Worm (Caenorhabditis elegans) whole organism, early embryonic: ENCODE measurements around the gene srd-42.

ENCODE experiments used
- ama-1 ChIP-seq: fragments of 150-350 bp; optimal IDR thresholded peaks from 2 replicates; lab custom pipeline; 2014
- ceh-36 ChIP-seq: sonication (generic microtip); optimal IDR thresholded peaks from 2 replicates; lab custom pipeline; 2016; ENCODE audit warnings: missing genetic modification characterization, inconsistent platforms, missing compliant biosample characterization
- ets-7 ChIP-seq: sonication (generic microtip); optimal IDR thresholded peaks from 2 replicates; lab custom pipeline; 2016; ENCODE audit warnings: missing genotype, missing genetic modification characterization, missing compliant biosample characterization
- flt-1 ChIP-seq: fragments of 200-800 bp; sonication (Bioruptor generic); IDR thresholded peaks from 2 replicates; pipeline ENCODE4 v1.3.6; 2022; ENCODE audit warnings: missing genetic modification characterization, missing compliant biosample characterization
- hnd-1 ChIP-seq: sonication (generic microtip); optimal IDR thresholded peaks from 2 replicates; lab custom pipeline; 2016; ENCODE audit warnings: missing genetic modification characterization, missing compliant biosample characterization
- pes-1 ChIP-seq: fragments of 200-800 bp; sonication (Bioruptor generic); IDR thresholded peaks from 2 replicates; pipeline ENCODE4 v1.3.6; 2022; ENCODE audit warnings: missing genetic modification reagents, missing genetic modification characterization, missing compliant biosample characterization
- scrt-1 ChIP-seq: fragments of 200-800 bp; sonication (Bioruptor generic); IDR thresholded peaks from 2 replicates; pipeline ENCODE4 v1.3.6; 2022; ENCODE audit warnings: missing genetic modification characterization, missing compliant biosample characterization

DNA sequence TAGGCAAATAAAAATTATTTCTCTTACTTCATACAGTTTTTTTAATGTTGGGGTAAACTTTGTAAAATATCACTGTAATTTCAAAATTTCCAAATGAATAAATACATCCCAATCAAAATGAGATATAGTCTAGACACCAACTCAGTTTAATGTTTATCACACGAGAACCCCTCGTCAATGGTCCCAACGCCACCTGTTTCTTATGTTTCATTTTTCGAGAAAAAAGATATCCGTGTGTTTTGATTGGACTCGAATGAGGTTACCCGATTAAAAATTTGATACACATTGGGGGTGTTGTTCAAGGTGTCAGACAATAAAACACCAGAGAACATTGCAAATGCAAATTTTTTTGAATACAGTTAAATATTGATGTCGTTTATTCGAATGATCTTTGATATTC is 14.3 kb upstream of the srd-42 start:
- TF ChIP-seq scrt-1 (no peak), hnd-1 (tag; lab: Kevin White, UChicago) (no peak), ama-1 (lab: Kevin White, UChicago) (no peak), pes-1 (GFP tag; lab: Robert Waterston, UW) (no peak), flt-1 (GFP tag; lab: Robert Waterston, UW) (no peak), ceh-36 (tag; lab: Kevin White, UChicago) (no peak), ets-7 (tag; lab: Kevin White, UChicago) (no peak)
